Fruit fly (Drosophila melanogaster): ENCODE measurements around the gene ACXD.

- peak; percentile 16 for TF ChIP-seq CG8478 (optimal IDR thresholded peaks at IDR 0.05)
- no peak for TF ChIP-seq CTCF (optimal IDR thresholded peaks at IDR 0.05)
Measured at dm6 chr3L:2191994-2192450, 45.4 kb upstream of the ACXD start, which contains the start of gene CG5707.
